Fruit fly (Drosophila melanogaster): ENCODE measurements around the gene CG31730.

DNA sequence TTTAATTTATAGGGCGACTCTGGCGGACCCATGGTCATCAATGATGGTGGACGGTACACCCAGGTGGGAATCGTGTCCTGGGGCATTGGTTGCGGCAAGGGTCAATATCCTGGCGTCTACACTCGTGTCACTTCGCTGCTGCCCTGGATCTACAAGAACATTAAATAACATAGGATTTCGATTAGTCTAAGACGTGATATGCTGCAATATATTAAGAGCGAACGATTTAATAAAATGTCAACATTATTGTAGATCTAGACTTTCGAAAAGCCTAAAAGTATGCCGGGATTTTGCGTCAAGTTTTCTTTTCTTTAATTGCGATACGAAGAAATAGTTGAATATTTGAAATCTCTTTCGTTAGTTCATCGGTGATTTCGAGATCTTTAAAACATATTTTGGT, 2.4 kb downstream of the CG31730 start, which contains the start of gene Naa20B:
- no peak for TF ChIP-seq achi (GFP tag; optimal IDR thresholded peaks at IDR 0.05)
- TF ChIP-seq CG11902 (GFP tag; optimal IDR thresholded peaks at IDR 0.05), result no peak
- no peak for TF ChIP-seq OdsH (GFP tag; optimal IDR thresholded peaks at IDR 0.05)
